Worm (Caenorhabditis elegans): ENCODE results near the gene atg-16.2.

- no peak for TF ChIP-seq sma-9 (GFP tag; optimal IDR thresholded peaks at IDR 0.05)
- no peak for TF ChIP-seq sma-9 (tag; optimal IDR thresholded peaks at IDR 0.05)
- no peak for TF ChIP-seq gmeb-1 (tag; optimal IDR thresholded peaks at IDR 0.05)
- TF ChIP-seq unc-39 (tag; optimal IDR thresholded peaks at IDR 0.05) = no peak
- no peak for TF ChIP-seq unc-62 (GFP tag; optimal IDR thresholded peaks at IDR 0.05)
- TF ChIP-seq elt-3 (tag; optimal IDR thresholded peaks at IDR 0.05) = no peak
- no peak for TF ChIP-seq lin-39 (tag; optimal IDR thresholded peaks at IDR 0.05)
- no peak for TF ChIP-seq nhr-11 (tag; optimal IDR thresholded peaks at IDR 0.05)
- no peak for TF ChIP-seq aly-2 (tag; optimal IDR thresholded peaks at IDR 0.05)
- TF ChIP-seq skn-1 (tag; optimal IDR thresholded peaks at IDR 0.05) = no peak
- TF ChIP-seq nhr-12 (tag; optimal IDR thresholded peaks at IDR 0.05) = no peak
- TF ChIP-seq fos-1 (tag; optimal IDR thresholded peaks at IDR 0.05) = no peak
- TF ChIP-seq elt-1 (tag; optimal IDR thresholded peaks at IDR 0.05) = no peak
- no peak for TF ChIP-seq ama-1 (optimal IDR thresholded peaks at IDR 0.05)
These were observed 49.6 kb upstream of the atg-16.2 start, which contains the start of gene R05G9.1 for ce11 chrII:6502826-6503225.

Data from whole organism, L2 larva.